Fruit fly (Drosophila melanogaster): ENCODE data around the gene Vps60.
A peak's percentile ranks its signal among the peaks of the same experiment; 100 is the strongest.

The Vps60 gene

dm6 chr3L:17576093-17576885 is 45.1 kb downstream of the Vps60 start:
- TF ChIP-seq rn (GFP tag; IDR thresholded peaks at IDR 0.05) = no peak
- TF ChIP-seq CG17806 (tag; optimal IDR thresholded peaks at IDR 0.05) = no peak
- no peak for TF ChIP-seq CG10348 (GFP tag; IDR thresholded peaks at IDR 0.05)
- peak; percentile 69; the same call in 1 of the 2 replicates for TF ChIP-seq Ets98B (GFP tag; IDR thresholded peaks at IDR 0.05)
- no peak for TF ChIP-seq gl (tag; optimal IDR thresholded peaks at IDR 0.05)
- TF ChIP-seq CG13204 (GFP tag; optimal IDR thresholded peaks at IDR 0.05) = peak; percentile 99
- TF ChIP-seq D1 (tag; optimal IDR thresholded peaks at IDR 0.05) = no peak
- peak; percentile 53; the same call in 1 of the 2 replicates for TF ChIP-seq CG32121 (GFP tag; IDR thresholded peaks at IDR 0.05)
- TF ChIP-seq CG14655 (GFP tag; optimal IDR thresholded peaks at IDR 0.05) = no peak
- peak; percentile 66; the same call in 1 of the 3 replicates for TF ChIP-seq fd96Ca (GFP tag; IDR thresholded peaks at IDR 0.05)
- no peak for TF ChIP-seq CG15710 (tag; optimal IDR thresholded peaks at IDR 0.05)
- 0 out of 3 replicates have a peak, but pooled peaks have one; percentile 10 for TF ChIP-seq CG4496 (GFP tag; IDR thresholded peaks at IDR 0.05)
- no peak for TF ChIP-seq CG9948 (tag; optimal IDR thresholded peaks at IDR 0.05)
- no peak for TF ChIP-seq Pif1A (GFP tag; optimal IDR thresholded peaks at IDR 0.05)
- 0 out of 2 replicates have a peak, but pooled peaks have one; percentile 51 for TF ChIP-seq CG12605 (GFP tag; IDR thresholded peaks at IDR 0.05)
- no peak for TF ChIP-seq CG34367 (tag; optimal IDR thresholded peaks at IDR 0.05)
- no peak for TF ChIP-seq Pif1B (GFP tag; optimal IDR thresholded peaks at IDR 0.05)
- TF ChIP-seq CG8301 (tag; optimal IDR thresholded peaks at IDR 0.05) = no peak
- no peak for TF ChIP-seq CG8159 (tag; optimal IDR thresholded peaks at IDR 0.05)
- no peak for TF ChIP-seq Snoo (tag; optimal IDR thresholded peaks at IDR 0.05)
- TF ChIP-seq EcR (GFP tag; optimal IDR thresholded peaks at IDR 0.05) = peak; percentile 95

- TF ChIP-seq gl (tag; optimal IDR thresholded peaks at IDR 0.05) (no peak), Ets98B (GFP tag; IDR thresholded peaks at IDR 0.05) (peak; percentile 72), CG9948 (tag; optimal IDR thresholded peaks at IDR 0.05) (no peak), CG12605 (GFP tag; IDR thresholded peaks at IDR 0.05) (peak; percentile 59; the same call in 1 of the 2 replicates), CG17806 (tag; optimal IDR thresholded peaks at IDR 0.05) (no peak), fd96Ca (GFP tag; IDR thresholded peaks at IDR 0.05) (no peak; the same call in 2 of the 3 replicates), CG4496 (GFP tag; IDR thresholded peaks at IDR 0.05) (peak; percentile 61; the same call in 2 of the 3 replicates), CG32121 (GFP tag; IDR thresholded peaks at IDR 0.05) (peak; percentile 53), CG13204 (GFP tag; optimal IDR thresholded peaks at IDR 0.05) (peak; percentile 87), EcR (GFP tag; optimal IDR thresholded peaks at IDR 0.05) (peak; percentile 87)
These were observed 47.6 kb downstream of the Vps60 start for dm6 chr3L:17573823-17574222.

dm6 chr3L:17572090-17572489 is 49.3 kb downstream of the Vps60 start:
- no peak for TF ChIP-seq Snoo (tag; optimal IDR thresholded peaks at IDR 0.05)
- TF ChIP-seq CG15710 (tag; optimal IDR thresholded peaks at IDR 0.05) = no peak
- peak; percentile 73 for TF ChIP-seq fd96Ca (GFP tag; IDR thresholded peaks at IDR 0.05)
- peak; percentile 83 for TF ChIP-seq CG13204 (GFP tag; optimal IDR thresholded peaks at IDR 0.05)
- TF ChIP-seq CG17806 (tag; optimal IDR thresholded peaks at IDR 0.05) = no peak
- peak; percentile 75 for TF ChIP-seq CG32121 (GFP tag; IDR thresholded peaks at IDR 0.05)
- no peak for TF ChIP-seq CG8301 (tag; optimal IDR thresholded peaks at IDR 0.05)
- TF ChIP-seq CG12605 (GFP tag; IDR thresholded peaks at IDR 0.05) = peak; percentile 61
- TF ChIP-seq EcR (GFP tag; optimal IDR thresholded peaks at IDR 0.05) = peak; percentile 47
- no peak for TF ChIP-seq D1 (tag; optimal IDR thresholded peaks at IDR 0.05)
- TF ChIP-seq CG9948 (tag; optimal IDR thresholded peaks at IDR 0.05) = no peak
- no peak for TF ChIP-seq CG8159 (tag; optimal IDR thresholded peaks at IDR 0.05)
- no peak for TF ChIP-seq rn (GFP tag; IDR thresholded peaks at IDR 0.05)
- TF ChIP-seq gl (tag; optimal IDR thresholded peaks at IDR 0.05) = no peak
- no peak for TF ChIP-seq CG10348 (GFP tag; IDR thresholded peaks at IDR 0.05)
- TF ChIP-seq CG14655 (GFP tag; optimal IDR thresholded peaks at IDR 0.05) = peak; percentile 19
- no peak for TF ChIP-seq Pif1B (GFP tag; optimal IDR thresholded peaks at IDR 0.05)
- peak; percentile 65 for TF ChIP-seq CG4496 (GFP tag; IDR thresholded peaks at IDR 0.05)
- TF ChIP-seq Pif1A (GFP tag; optimal IDR thresholded peaks at IDR 0.05) = no peak
- TF ChIP-seq CG34367 (tag; optimal IDR thresholded peaks at IDR 0.05) = no peak
- peak; percentile 72; the same call in 1 of the 2 replicates for TF ChIP-seq Ets98B (GFP tag; IDR thresholded peaks at IDR 0.05)

dm6 chr3L:17570547-17570873 is 50.9 kb downstream of the Vps60 start:
- no peak for TF ChIP-seq CG17806 (tag; optimal IDR thresholded peaks at IDR 0.05)
- peak; percentile 2 for TF ChIP-seq CG8159 (tag; optimal IDR thresholded peaks at IDR 0.05)
